Worm (Caenorhabditis elegans) whole organism, late embryonic: Measurements from ENCODE around the gene F33G12.3.

Experiments
- elt-2 ChIP-seq: sonication (generic microtip); optimal IDR thresholded peaks from 2 replicates; lab custom pipeline; 2016; ENCODE audit warnings: missing genetic modification reagents, missing genetic modification characterization, missing compliant biosample characterization
- nhr-11 ChIP-seq: fragments of 150-350 bp; optimal IDR thresholded peaks from 2 replicates; lab custom pipeline; 2014; ENCODE audit warnings: missing biosample characterization, missing genetic modification characterization

F33G12.3 gene

DNA sequence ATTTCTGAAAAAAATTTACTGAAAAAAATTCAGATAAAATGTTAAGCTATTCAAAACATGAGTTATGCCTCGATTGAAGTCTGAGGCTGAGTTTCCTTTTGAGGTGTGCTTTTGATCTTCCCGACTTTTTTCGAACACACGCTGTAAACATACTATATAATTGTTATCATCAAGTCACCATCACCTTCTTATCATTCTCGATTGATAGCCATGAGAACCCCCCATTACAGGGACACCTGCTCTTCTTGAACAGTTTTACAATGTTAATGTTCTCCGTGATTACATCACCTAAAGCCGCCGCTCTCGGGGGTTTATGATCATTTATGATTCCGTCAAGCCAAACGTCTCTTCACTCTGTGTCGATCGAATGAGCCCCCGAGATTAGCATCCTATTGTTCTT is 49.7 kb downstream of the F33G12.3 start:
- TF ChIP-seq elt-2 (tag; lab: Kevin White, UChicago) (peak; percentile 96), nhr-11 (tag; lab: Kevin White, UChicago) (no peak)
